Fruit fly (Drosophila melanogaster) whole organism, wandering third instar larva: Measurements from ENCODE around the gene CG12056.

ENCODE experiments used
- Abd-B ChIP-seq: fragments of >200 bp; optimal IDR thresholded peaks from 2 replicates; lab custom pipeline; 2017; ENCODE audit warnings: missing biosample characterization, missing genetic modification characterization
- CG32264 ChIP-seq: fragments of 200-800 bp; sonication (Bioruptor generic); optimal IDR thresholded peaks from 2 replicates; lab custom pipeline; 2016; ENCODE audit warnings: missing biosample characterization, missing genetic modification characterization
- CG9705 ChIP-seq: fragments of 200-800 bp; sonication (Bioruptor generic); optimal IDR thresholded peaks from 2 replicates; lab custom pipeline; 2018; ENCODE audit warnings: missing biosample characterization, mild to moderate bottlenecking, missing genetic modification characterization
- CrebA ChIP-seq: fragments of 200-800 bp; sonication (Bioruptor generic); optimal IDR thresholded peaks from 2 replicates; lab custom pipeline; 2016; ENCODE audit warnings: missing biosample characterization, mild to moderate bottlenecking, missing genetic modification characterization, borderline replicate concordance
- Dfd ChIP-seq: fragments of >200 bp; optimal IDR thresholded peaks from 2 replicates; lab custom pipeline; 2017; ENCODE audit warnings: missing biosample characterization, missing genetic modification characterization
- Dif ChIP-seq: fragments of 200-275, 200-300 bp; sonication (Bioruptor generic); optimal IDR thresholded peaks from 2 replicates; lab custom pipeline; 2018; ENCODE audit warnings: missing biosample characterization, missing genetic modification characterization; ENCODE audit not compliant: partially characterized antibody
- GATAd ChIP-seq: sonication (Bioruptor generic); optimal IDR thresholded peaks from 2 replicates; lab custom pipeline; 2016; ENCODE audit warnings: missing biosample characterization, missing genetic modification characterization
- HLH106 ChIP-seq: fragments of 200-800 bp; optimal IDR thresholded peaks from 3 replicates; lab custom pipeline; 2019; ENCODE audit warnings: missing biosample characterization, mild to moderate bottlenecking, missing genetic modification characterization, moderate library complexity
- Hnf4 ChIP-seq: fragments of 200-800 bp; sonication (Bioruptor generic); optimal IDR thresholded peaks from 2 replicates; lab custom pipeline; 2016; ENCODE audit warnings: missing biosample characterization, mild to moderate bottlenecking, missing genetic modification characterization
- Hr78 ChIP-seq: fragments of >200 bp; optimal IDR thresholded peaks from 2 replicates; lab custom pipeline; 2017; ENCODE audit warnings: missing biosample characterization, missing genetic modification characterization
- Hr83 ChIP-seq: fragments of 200-300 bp; sonication (Bioruptor generic); optimal IDR thresholded peaks from 2 replicates; lab custom pipeline; 2016; ENCODE audit warnings: missing biosample characterization, mild to moderate bottlenecking, missing genetic modification characterization, moderate library complexity; ENCODE audit not compliant: poor library complexity, severe bottlenecking
- Jra ChIP-seq: sonication (Bioruptor generic); optimal IDR thresholded peaks from 2 replicates; lab custom pipeline; 2016; ENCODE audit warnings: missing biosample characterization, missing genetic modification characterization
- Mio ChIP-seq: sonication (Bioruptor generic); optimal IDR thresholded peaks from 2 replicates; lab custom pipeline; 2016; ENCODE audit warnings: missing biosample characterization, missing genetic modification characterization
- Myc ChIP-seq: fragments of >200 bp; optimal IDR thresholded peaks from 2 replicates; lab custom pipeline; 2017
- N ChIP-seq: fragments of >200 bp; optimal IDR thresholded peaks from 2 replicates; lab custom pipeline; 2018; ENCODE audit warnings: missing biosample characterization, missing external identifiers, missing genetic modification characterization
- OdsH ChIP-seq: fragments of 200-800 bp; sonication (Bioruptor generic); optimal IDR thresholded peaks from 2 replicates; lab custom pipeline; 2016; ENCODE audit warnings: missing biosample characterization, mild to moderate bottlenecking, missing genetic modification characterization
- Rel ChIP-seq, 2 experiments: fragments of 200-800 bp; sonication (Bioruptor generic) in 1 of 2; optimal IDR thresholded peaks; 2 replicates in 1 of 2; 3 replicates in 1 of 2; lab custom pipeline; 2016 to 2019; ENCODE audit warnings: mild to moderate bottlenecking in 2 of 2, missing biosample characterization in 2 of 2, missing genetic modification characterization in 2 of 2, moderate library complexity in 1 of 2
- Sp1 ChIP-seq: fragments of 200-800 bp; sonication (Bioruptor generic); optimal IDR thresholded peaks from 3 replicates; lab custom pipeline; 2019; ENCODE audit warnings: missing biosample characterization, mild to moderate bottlenecking, missing genetic modification characterization, moderate library complexity
- Vsx2 ChIP-seq: fragments of 200-300, 225-300 bp; sonication (Bioruptor generic); optimal IDR thresholded peaks from 2 replicates; lab custom pipeline; 2018; ENCODE audit warnings: missing biosample characterization, missing genetic modification characterization; ENCODE audit not compliant: partially characterized antibody
- br ChIP-seq: fragments of 200-800 bp; sonication (Bioruptor generic); optimal IDR thresholded peaks from 2 replicates; lab custom pipeline; 2016; ENCODE audit warnings: missing biosample characterization, missing genetic modification characterization
- brk ChIP-seq: fragments of 200-800 bp; sonication (Bioruptor generic); optimal IDR thresholded peaks from 2 replicates; lab custom pipeline; 2016; ENCODE audit warnings: missing biosample characterization, mild to moderate bottlenecking, missing genetic modification characterization
- dl ChIP-seq, 2 experiments: fragments of 175-275, 200-275 bp in 1 of 2; fragments of 200-275 bp in 1 of 2; sonication (Bioruptor generic); optimal IDR thresholded peaks; lab custom pipeline; 2018; ENCODE audit warnings: mild to moderate bottlenecking in 2 of 2, missing biosample characterization in 2 of 2, missing genetic modification characterization in 2 of 2, moderate library complexity in 2 of 2; ENCODE audit not compliant: partially characterized antibody in 2 of 2, insufficient read depth in 1 of 2
- dmrt93B ChIP-seq: fragments of 200-800 bp; sonication (Bioruptor generic); optimal IDR thresholded peaks from 2 replicates; lab custom pipeline; 2018; ENCODE audit warnings: missing biosample characterization, mild to moderate bottlenecking, missing genetic modification characterization
- dsf ChIP-seq: sonication (Bioruptor generic); optimal IDR thresholded peaks from 2 replicates; lab custom pipeline; 2016; ENCODE audit warnings: missing biosample characterization, missing genetic modification characterization, borderline replicate concordance
- ey ChIP-seq: fragments of 200-800 bp; sonication (Bioruptor generic); optimal IDR thresholded peaks from 2 replicates; lab custom pipeline; 2016; ENCODE audit warnings: missing biosample characterization, missing genetic modification characterization
- foxo ChIP-seq, 2 experiments: fragments of 200-800 bp; sonication (Bioruptor generic); optimal IDR thresholded peaks; 2 replicates in 1 of 2; 3 replicates in 1 of 2; lab custom pipeline; 2016 to 2017; ENCODE audit warnings: missing biosample characterization in 2 of 2, missing genetic modification characterization in 2 of 2
- fru ChIP-seq: fragments of 200-800 bp; sonication (Bioruptor generic); optimal IDR thresholded peaks from 3 replicates; lab custom pipeline; 2016; ENCODE audit warnings: missing biosample characterization, mild to moderate bottlenecking, missing genetic modification characterization
- h ChIP-seq: fragments of 200-800 bp; sonication (Bioruptor generic); optimal IDR thresholded peaks from 3 replicates; lab custom pipeline; 2016; ENCODE audit warnings: missing biosample characterization, mild to moderate bottlenecking, missing genetic modification characterization
- jim ChIP-seq: fragments of 175-275, 200-325 bp; sonication (Bioruptor generic); optimal IDR thresholded peaks from 2 replicates; lab custom pipeline; 2016; ENCODE audit warnings: missing biosample characterization, mild to moderate bottlenecking, missing genetic modification characterization
- lola ChIP-seq: fragments of >200 bp; optimal IDR thresholded peaks from 2 replicates; lab custom pipeline; 2017; ENCODE audit warnings: missing biosample characterization, missing genetic modification characterization
- pan ChIP-seq: fragments of >200 bp; optimal IDR thresholded peaks from 2 replicates; lab custom pipeline; 2017
- psq ChIP-seq: fragments of 200-800 bp; sonication (Bioruptor generic); optimal IDR thresholded peaks from 3 replicates; lab custom pipeline; 2017; ENCODE audit warnings: missing biosample characterization, mild to moderate bottlenecking, missing genetic modification characterization, moderate library complexity
- rgr ChIP-seq: fragments of 200-800 bp; sonication (Bioruptor generic); optimal IDR thresholded peaks from 3 replicates; lab custom pipeline; 2016; ENCODE audit warnings: missing biosample characterization, mild to moderate bottlenecking, missing genetic modification characterization
- sage ChIP-seq: fragments of 200-800 bp; sonication (Bioruptor generic); optimal IDR thresholded peaks from 2 replicates; lab custom pipeline; 2016; ENCODE audit warnings: missing biosample characterization, mild to moderate bottlenecking, missing genetic modification characterization
- sv ChIP-seq: fragments of 200-800 bp; sonication (Bioruptor generic); optimal IDR thresholded peaks from 3 replicates; lab custom pipeline; 2016; ENCODE audit warnings: missing biosample characterization, missing genetic modification characterization
- tai ChIP-seq: sonication (Bioruptor generic); optimal IDR thresholded peaks from 2 replicates; lab custom pipeline; 2016; ENCODE audit warnings: missing biosample characterization, missing genetic modification characterization
- usp ChIP-seq: fragments of >200 bp; optimal IDR thresholded peaks from 2 replicates; lab custom pipeline; 2017; ENCODE audit warnings: missing biosample characterization, missing genetic modification characterization
- woc ChIP-seq: sonication (Bioruptor generic); optimal IDR thresholded peaks from 2 replicates; lab custom pipeline; 2016; ENCODE audit warnings: missing biosample characterization, mild to moderate bottlenecking, missing genetic modification characterization

The CG12056 gene

dm6 chrX:9201866-9202681 is 9.6 kb downstream of the CG12056 start:
- TF ChIP-seq Hnf4 (GFP tag; lab: Kevin White, UChicago) (no peak), CG32264 (GFP tag; lab: Kevin White, UChicago) (no peak), usp (GFP tag; lab: Kevin White, UChicago) (no peak), Hr83 (GFP tag; lab: Kevin White, UChicago) (no peak), h (GFP tag; lab: Kevin White, UChicago) (peak; percentile 14), Rel (GFP tag; optimal IDR thresholded peaks at IDR 0.05; lab: Kevin White, UChicago) (no peak), Rel (tag; optimal IDR thresholded peaks at IDR 0.05; lab: Kevin White, UChicago) (no peak), Mio (GFP tag; lab: Kevin White, UChicago) (no peak), woc (GFP tag; lab: Kevin White, UChicago) (no peak), Dfd (GFP tag; lab: Kevin White, UChicago) (no peak), Vsx2 (GFP tag; lab: Kevin White, UChicago) (no peak), fru (GFP tag; lab: Kevin White, UChicago) (peak; percentile 21), tai (GFP tag; lab: Kevin White, UChicago) (no peak), foxo (GFP tag; optimal IDR thresholded peaks at IDR 0.05; lab: Kevin White, UChicago) (peak in 1 of 2 experiments; percentile 5), dl (GFP tag; optimal IDR thresholded peaks at IDR 0.05; lab: Kevin White, UChicago; ENCODE audit: insufficient read depth in 1 of 2, partially characterized antibody in 2 of 2) (no peak), psq (GFP tag; lab: Kevin White, UChicago) (peak; percentile 29), Myc (lab: Kevin White, UChicago) (no peak), br (GFP tag; lab: Kevin White, UChicago) (no peak), Abd-B (no peak), Hr78 (no peak), sage (GFP tag; lab: Kevin White, UChicago) (no peak), pan (lab: Kevin White, UChicago) (no peak), rgr (GFP tag; lab: Kevin White, UChicago) (peak; percentile 44), HLH106 (tag; lab: Kevin White, UChicago) (peak; percentile 44), OdsH (no peak), Jra (GFP tag; lab: Kevin White, UChicago) (no peak), ey (no peak), dsf (GFP tag; lab: Kevin White, UChicago) (no peak), lola (GFP tag; lab: Kevin White, UChicago) (no peak), N (GFP tag; lab: Kevin White, UChicago) (no peak), CG9705 (GFP tag; lab: Kevin White, UChicago) (no peak), dmrt93B (GFP tag; lab: Kevin White, UChicago) (no peak), GATAd (GFP tag; lab: Kevin White, UChicago) (no peak), sv (peak; percentile 4), jim (GFP tag; lab: Kevin White, UChicago) (no peak), Sp1 (GFP tag; lab: Kevin White, UChicago) (no peak), CrebA (GFP tag; lab: Kevin White, UChicago) (no peak), Dif (GFP tag; lab: Kevin White, UChicago) (no peak), brk (GFP tag; lab: Kevin White, UChicago) (no peak)

- TF ChIP-seq HLH106 (tag; lab: Kevin White, UChicago) = peak; percentile 48
- no peak for TF ChIP-seq Myc (lab: Kevin White, UChicago)
- TF ChIP-seq h (GFP tag; lab: Kevin White, UChicago) = peak; percentile 7
Measured at dm6 chrX:9210787-9211186, 18.3 kb downstream of the CG12056 start, which contains the start of gene SmydA-9. Gene SmydA-9 (minus strand): TSS chrX:9210887.
